Worm (Caenorhabditis elegans) whole organism, midembryonic: ENCODE results near the gene cku-70.

Source experiments
- flt-1 ChIP-seq: fragments of 200-800 bp; sonication (Bioruptor generic); IDR thresholded peaks from 2 replicates; pipeline ENCODE4 v1.3.6; 2022; ENCODE audit warnings: missing genetic modification characterization, missing compliant biosample characterization
- ref-1 ChIP-seq: fragments of 200-800 bp; sonication (Bioruptor generic); conservative IDR thresholded peaks from 2 replicates; pipeline ENCODE4 v1.3.6; 2022; ENCODE audit warnings: missing genetic modification reagents, missing genetic modification characterization, missing compliant biosample characterization
- tab-1 ChIP-seq: fragments of 200-800 bp; sonication (Bioruptor generic); IDR thresholded peaks from 2 replicates; pipeline ENCODE4 v1.3.6; 2022; ENCODE audit warnings: missing genetic modification characterization, missing compliant biosample characterization
- ztf-23 ChIP-seq: fragments of 200-800 bp; sonication (Bioruptor generic); IDR thresholded peaks from 2 replicates; pipeline ENCODE4 v1.3.6; 2022; ENCODE audit warnings: missing genetic modification reagents, missing genetic modification characterization, missing compliant biosample characterization

ce11 chrIII:11107327-11107726, 47.3 kb upstream of the cku-70 start:
- TF ChIP-seq tab-1 (no peak), flt-1 (GFP tag; lab: Robert Waterston, UW) (no peak), ztf-23 (GFP tag; lab: Robert Waterston, UW) (no peak), ref-1 (GFP tag; lab: Robert Waterston, UW) (no peak)
